Worm (Caenorhabditis elegans) whole organism, mixed stage, embryonic: Measurements from ENCODE around the gene msp-74.

Experiments
- M03D4.4 ChIP-seq: sonication (generic microtip); optimal IDR thresholded peaks from 2 replicates; lab custom pipeline; 2017; ENCODE audit warnings: mild to moderate bottlenecking, missing genetic modification characterization, missing compliant biosample characterization
- bed-3 ChIP-seq: fragments of 200-800 bp; sonication (Bioruptor generic); optimal IDR thresholded peaks from 3 replicates; lab custom pipeline; 2018; ENCODE audit warnings: mild to moderate bottlenecking, missing genetic modification characterization, moderate library complexity, missing compliant biosample characterization
- blmp-1 ChIP-seq: fragments of 150-350 bp; optimal IDR thresholded peaks from 2 replicates; lab custom pipeline; 2014; ENCODE audit warnings: missing biosample characterization, missing genetic modification characterization
- ceh-39 ChIP-seq: fragments of 150-350 bp; optimal IDR thresholded peaks from 2 replicates; lab custom pipeline; 2014; ENCODE audit warnings: missing biosample characterization, missing genetic modification characterization
- ceh-43 ChIP-seq: fragments of 200-800 bp; sonication (Bioruptor generic); optimal IDR thresholded peaks from 2 replicates; lab custom pipeline; 2018; ENCODE audit warnings: mild to moderate bottlenecking, missing genetic modification characterization, moderate library complexity, missing compliant biosample characterization
- ceh-83 ChIP-seq: fragments of 200-800 bp; sonication (Bioruptor generic); optimal IDR thresholded peaks from 2 replicates; lab custom pipeline; 2018; ENCODE audit warnings: mild to moderate bottlenecking, missing genetic modification characterization, missing compliant biosample characterization
- ces-1 ChIP-seq: fragments of 150-350 bp; optimal IDR thresholded peaks from 2 replicates; lab custom pipeline; 2014; ENCODE audit warnings: missing biosample characterization, missing genetic modification reagents, missing genetic modification characterization
- cnd-1 ChIP-seq: fragments of 200-800 bp; sonication (Bioruptor generic); optimal IDR thresholded peaks from 2 replicates; lab custom pipeline; 2018; ENCODE audit warnings: mild to moderate bottlenecking, missing genetic modification characterization, missing compliant biosample characterization
- drap-1 ChIP-seq: fragments of 200-800 bp; sonication (Bioruptor generic); optimal IDR thresholded peaks from 3 replicates; lab custom pipeline; 2018; ENCODE audit warnings: mild to moderate bottlenecking, missing genetic modification characterization, missing compliant biosample characterization
- elt-1 ChIP-seq: sonication (generic microtip); optimal IDR thresholded peaks from 2 replicates; lab custom pipeline; 2017; ENCODE audit warnings: missing genetic modification characterization, mild to moderate bottlenecking, missing compliant biosample characterization, antibody characterized with exemption, moderate library complexity, borderline replicate concordance; ENCODE audit not compliant: insufficient read depth
- elt-3 ChIP-seq: fragments of 150-350 bp; optimal IDR thresholded peaks from 2 replicates; lab custom pipeline; 2014; ENCODE audit warnings: missing biosample characterization, missing genetic modification characterization
- flh-1 ChIP-seq: fragments of 200-800 bp; sonication (Bioruptor generic); optimal IDR thresholded peaks from 2 replicates; lab custom pipeline; 2018; ENCODE audit warnings: mild to moderate bottlenecking, missing genetic modification characterization, moderate library complexity, missing compliant biosample characterization
- ham-2 ChIP-seq: fragments of 200-800 bp; sonication (Bioruptor generic); optimal IDR thresholded peaks from 2 replicates; lab custom pipeline; 2018; ENCODE audit warnings: mild to moderate bottlenecking, missing genetic modification characterization, missing compliant biosample characterization
- lin-32 ChIP-seq: fragments of 200-800 bp; sonication (Bioruptor generic); optimal IDR thresholded peaks from 2 replicates; lab custom pipeline; 2018; ENCODE audit warnings: mild to moderate bottlenecking, missing genetic modification characterization, missing compliant biosample characterization
- lsy-2 ChIP-seq: fragments of 150-350 bp; optimal IDR thresholded peaks from 2 replicates; lab custom pipeline; 2014; ENCODE audit warnings: missing biosample characterization, missing genetic modification characterization
- mab-5 ChIP-seq: fragments of 150-350 bp; optimal IDR thresholded peaks from 2 replicates; lab custom pipeline; 2014; ENCODE audit warnings: missing biosample characterization, missing genetic modification characterization
- mep-1 ChIP-seq: fragments of 150-350 bp; optimal IDR thresholded peaks from 2 replicates; lab custom pipeline; 2017; ENCODE audit warnings: missing biosample characterization, missing genetic modification reagents, missing genetic modification characterization, inconsistent platforms
- mls-2 ChIP-seq: sonication (generic microtip); optimal IDR thresholded peaks from 2 replicates; lab custom pipeline; 2016; ENCODE audit warnings: mild to moderate bottlenecking, missing genetic modification characterization, moderate library complexity, missing compliant biosample characterization
- nhr-12 ChIP-seq: fragments of 150-350 bp; optimal IDR thresholded peaks from 2 replicates; lab custom pipeline; 2014; ENCODE audit warnings: missing biosample characterization, missing genetic modification characterization
- nhr-2 ChIP-seq: fragments of 150-350 bp; optimal IDR thresholded peaks from 2 replicates; lab custom pipeline; 2014; ENCODE audit warnings: missing biosample characterization, missing genetic modification characterization
- nhr-237 ChIP-seq: fragments of 150-350 bp; optimal IDR thresholded peaks from 2 replicates; lab custom pipeline; 2014; ENCODE audit warnings: missing biosample characterization, missing genetic modification characterization
- nhr-28 ChIP-seq: fragments of 150-350 bp; optimal IDR thresholded peaks from 2 replicates; lab custom pipeline; 2014; ENCODE audit warnings: missing biosample characterization, missing genetic modification characterization
- nhr-76 ChIP-seq: sonication (generic microtip); optimal IDR thresholded peaks from 2 replicates; lab custom pipeline; 2017; ENCODE audit warnings: missing biosample characterization, missing genetic modification characterization
- pha-4 ChIP-seq: fragments of 150-350 bp; optimal IDR thresholded peaks from 2 replicates; lab custom pipeline; 2018; ENCODE audit warnings: missing biosample characterization, missing genetic modification reagents, missing genetic modification characterization
- sem-2 ChIP-seq: fragments of 200-800 bp; sonication (Bioruptor generic); optimal IDR thresholded peaks from 2 replicates; lab custom pipeline; 2018; ENCODE audit warnings: mild to moderate bottlenecking, missing genetic modification characterization, missing compliant biosample characterization
- snpc-4 ChIP-seq: fragments of 150-350 bp; optimal IDR thresholded peaks from 2 replicates; lab custom pipeline; 2014; ENCODE audit warnings: missing biosample characterization, missing genetic modification characterization
- sptf-1 ChIP-seq: sonication (generic microtip); optimal IDR thresholded peaks from 2 replicates; lab custom pipeline; 2017; ENCODE audit warnings: mild to moderate bottlenecking, missing genetic modification characterization, moderate library complexity, missing compliant biosample characterization
- tbx-8 ChIP-seq: fragments of 200-800 bp; sonication (Bioruptor generic); optimal IDR thresholded peaks from 2 replicates; lab custom pipeline; 2018; ENCODE audit warnings: mild to moderate bottlenecking, missing genetic modification characterization, moderate library complexity, missing compliant biosample characterization
- unc-39 ChIP-seq: fragments of 150-350 bp; optimal IDR thresholded peaks from 2 replicates; lab custom pipeline; 2014; ENCODE audit warnings: missing biosample characterization, missing genetic modification characterization
- unc-62 ChIP-seq: fragments of 150-350 bp; optimal IDR thresholded peaks from 2 replicates; lab custom pipeline; 2014; ENCODE audit warnings: missing biosample characterization, missing genetic modification reagents, missing genetic modification characterization
- ztf-11 ChIP-seq: fragments of 150-350 bp; optimal IDR thresholded peaks from 2 replicates; lab custom pipeline; 2014; ENCODE audit warnings: missing biosample characterization, missing genetic modification characterization

The msp-74 gene

ce11 chrII:5103784-5104457 lies 11.2 kb downstream of the msp-74 start, which contains the start of the genes C04G6.11 and mpk-2:
Gene C04G6.11 (minus strand): TSS chrII:5103834.
Gene mpk-2 (plus strand): TSS chrII:5104118.
- TF ChIP-seq nhr-12 (tag; lab: Kevin White, UChicago) (no peak), lin-32 (GFP tag; lab: Kevin White, UChicago) (no peak), pha-4 (no peak), lsy-2 (tag; lab: Kevin White, UChicago) (no peak), nhr-237 (tag; lab: Kevin White, UChicago) (no peak), unc-62 (GFP tag; lab: Kevin White, UChicago) (no peak), nhr-28 (tag; lab: Kevin White, UChicago) (no peak), elt-3 (tag; lab: Kevin White, UChicago) (no peak), cnd-1 (tag; lab: Kevin White, UChicago) (no peak), mab-5 (tag; lab: Kevin White, UChicago) (no peak), ham-2 (no peak), bed-3 (GFP tag; lab: Kevin White, UChicago) (no peak), ces-1 (GFP tag; lab: Kevin White, UChicago) (no peak), flh-1 (GFP tag; lab: Kevin White, UChicago) (no peak), M03D4.4 (tag; lab: Kevin White, UChicago) (no peak)

- TF ChIP-seq mep-1 (tag; lab: Kevin White, UChicago) = no peak
- TF ChIP-seq ceh-83 (GFP tag; lab: Kevin White, UChicago) = no peak
- TF ChIP-seq ceh-43 (GFP tag; lab: Kevin White, UChicago) = no peak
- TF ChIP-seq snpc-4 = no peak
- no peak for TF ChIP-seq cnd-1 (tag; lab: Kevin White, UChicago)
- no peak for TF ChIP-seq nhr-2 (tag; lab: Kevin White, UChicago)
- TF ChIP-seq blmp-1 (tag; lab: Kevin White, UChicago) = no peak
- no peak for TF ChIP-seq elt-1 (tag; lab: Kevin White, UChicago)
- TF ChIP-seq sptf-1 (tag; lab: Kevin White, UChicago) = no peak
- TF ChIP-seq lsy-2 (tag; lab: Kevin White, UChicago) = no peak
- TF ChIP-seq nhr-12 (tag; lab: Kevin White, UChicago) = no peak
- TF ChIP-seq unc-39 = no peak
- no peak for TF ChIP-seq drap-1 (GFP tag; lab: Kevin White, UChicago)
- no peak for TF ChIP-seq tbx-8 (GFP tag; lab: Kevin White, UChicago)
- no peak for TF ChIP-seq ztf-11 (tag; lab: Kevin White, UChicago)
- no peak for TF ChIP-seq M03D4.4 (tag; lab: Kevin White, UChicago)
- no peak for TF ChIP-seq elt-3 (tag; lab: Kevin White, UChicago)
- no peak for TF ChIP-seq flh-1 (GFP tag; lab: Kevin White, UChicago)
- TF ChIP-seq bed-3 (GFP tag; lab: Kevin White, UChicago) = no peak
These were observed 11.9 kb downstream of the msp-74 start for ce11 chrII:5103189-5103588.

- TF ChIP-seq bed-3 (GFP tag; lab: Kevin White, UChicago) = no peak
- TF ChIP-seq ham-2 = no peak
- TF ChIP-seq sptf-1 (tag; lab: Kevin White, UChicago) = no peak
- no peak for TF ChIP-seq unc-62 (GFP tag; lab: Kevin White, UChicago)
- no peak for TF ChIP-seq mep-1 (tag; lab: Kevin White, UChicago)
These were observed 13.4 kb downstream of the msp-74 start, which contains the start of the genes idpb-3 and idpb-1 for ce11 chrII:5101701-5102100. Gene idpb-3 (minus strand): TSS chrII:5101801. Gene idpb-1 (plus strand): TSS chrII:5101984.

ce11 chrII:5099649-5100048 lies 15.5 kb downstream of the msp-74 start, which contains the start of gene C04G6.6:
Gene C04G6.6 (minus strand): TSS chrII:5099749.
- TF ChIP-seq nhr-237 (tag; lab: Kevin White, UChicago) (no peak), drap-1 (GFP tag; lab: Kevin White, UChicago) (no peak), ces-1 (GFP tag; lab: Kevin White, UChicago) (no peak), tbx-8 (GFP tag; lab: Kevin White, UChicago) (no peak), ceh-43 (GFP tag; lab: Kevin White, UChicago) (no peak), ceh-39 (tag; lab: Kevin White, UChicago) (no peak), nhr-76 (tag; lab: Kevin White, UChicago) (no peak), blmp-1 (tag; lab: Kevin White, UChicago) (no peak), nhr-12 (tag; lab: Kevin White, UChicago) (no peak), sem-2 (GFP tag; lab: Kevin White, UChicago) (no peak), mls-2 (tag; lab: Kevin White, UChicago) (no peak), pha-4 (no peak), unc-39 (no peak)
